2 fruit fly cellular contexts compared by ENCODE assay signal in genomic region chr3R:28856140-28856539, dm6.
TF ChIP-seq lines count a peak whose summit lies in the region.

No protein-coding gene starts in this region.

- TF ChIP-seq CTCF in whole organism, embryonic (GFP tag; optimal IDR thresholded peaks at IDR 0.05; lab: Kevin White, UChicago): no peak

TF ChIP-seq in whole organism, embryonic, 481 proteins besides CTCF, POLR2A, EP300 and RAD21:
- TF ChIP-seq CG3847 (GFP tag; IDR thresholded peaks at IDR 0.05; lab: Robert Waterston, UW) (no peak), danr (GFP tag; IDR thresholded peaks at IDR 0.05; lab: Robert Waterston, UW) (no peak), Dref (GFP tag; IDR thresholded peaks at IDR 0.05; lab: Robert Waterston, UW) (no peak), fd3F (GFP tag; optimal IDR thresholded peaks at IDR 0.05; lab: Kevin White, UChicago) (no peak), Spps (tag; optimal IDR thresholded peaks at IDR 0.05; lab: Kevin White, UChicago) (no peak), CG15269 (tag; optimal IDR thresholded peaks at IDR 0.05; lab: Kevin White, UChicago) (no peak), ac (GFP tag; optimal IDR thresholded peaks at IDR 0.05; lab: Kevin White, UChicago) (no peak), CG14710 (tag; optimal IDR thresholded peaks at IDR 0.05; lab: Kevin White, UChicago) (peak; percentile 5), sens (GFP tag; lab: Kevin White, UChicago) (peak; percentile 76), CG10431 (GFP tag; optimal IDR thresholded peaks at IDR 0.05; lab: Kevin White, UChicago) (peak; percentile 3), CG17328 (GFP tag; IDR thresholded peaks at IDR 0.05; lab: Robert Waterston, UW) (no peak), CG5953 (GFP tag; IDR thresholded peaks at IDR 0.05; lab: Robert Waterston, UW) (no peak), run (tag; optimal IDR thresholded peaks at IDR 0.05; lab: Kevin White, UChicago) (peak; percentile 2), chm (GFP tag; IDR thresholded peaks at IDR 0.05; lab: Robert Waterston, UW) (no peak), CG17385 (GFP tag; optimal IDR thresholded peaks at IDR 0.05; lab: Kevin White, UChicago) (no peak), emc (GFP tag; optimal IDR thresholded peaks at IDR 0.05; lab: Kevin White, UChicago) (no peak), Stat92E (GFP tag; optimal IDR thresholded peaks at IDR 0.05; lab: Kevin White, UChicago) (peak in 1 of 3 experiments; percentile 76), vnd (GFP tag; IDR thresholded peaks at IDR 0.05; lab: Robert Waterston, UW; ENCODE audit: partially characterized antibody) (no peak), CG8281 (tag; optimal IDR thresholded peaks at IDR 0.05; lab: Kevin White, UChicago) (peak; percentile 44), mld (GFP tag; IDR thresholded peaks at IDR 0.05; lab: Robert Waterston, UW; ENCODE audit: partially characterized antibody) (no peak), CG17568 (GFP tag; optimal IDR thresholded peaks at IDR 0.05; lab: Kevin White, UChicago) (peak; percentile 31), CG15073 (GFP tag; optimal IDR thresholded peaks at IDR 0.05; lab: Kevin White, UChicago) (no peak), dm (GFP tag; optimal IDR thresholded peaks at IDR 0.05; lab: Kevin White, UChicago) (no peak), Aef1 (GFP tag; IDR thresholded peaks at IDR 0.05; lab: Robert Waterston, UW) (no peak), CG15601 (tag; optimal IDR thresholded peaks at IDR 0.05; lab: Kevin White, UChicago) (peak; percentile 33), bsh (GFP tag; optimal IDR thresholded peaks at IDR 0.05; lab: Kevin White, UChicago) (peak in 1 of 2 experiments; percentile 7), lola (GFP tag; optimal IDR thresholded peaks at IDR 0.05; lab: Kevin White, UChicago) (no peak), CG18011 (GFP tag; optimal IDR thresholded peaks at IDR 0.05; lab: Kevin White, UChicago) (no peak), gcm (GFP tag; optimal IDR thresholded peaks at IDR 0.05; lab: Kevin White, UChicago) (no peak), sr (GFP tag; IDR thresholded peaks at IDR 0.05; lab: Robert Waterston, UW) (0 out of 3 replicates have a peak, but pooled peaks have one; percentile 8), crp (GFP tag; optimal IDR thresholded peaks at IDR 0.05; lab: Kevin White, UChicago) (no peak), Med (GFP tag; lab: Kevin White, UChicago) (peak; percentile 37), CG32772 (GFP tag; IDR thresholded peaks at IDR 0.05; lab: Robert Waterston, UW) (no peak), CG2199 (GFP tag; IDR thresholded peaks at IDR 0.05; lab: Robert Waterston, UW) (no peak), pb (GFP tag; optimal IDR thresholded peaks at IDR 0.05; lab: Kevin White, UChicago) (no peak), ATbp (GFP tag; optimal IDR thresholded peaks at IDR 0.05; lab: Kevin White, UChicago) (peak; percentile 25), Sry-δ (GFP tag; optimal IDR thresholded peaks at IDR 0.05; lab: Kevin White, UChicago) (no peak), Drgx (GFP tag; IDR thresholded peaks at IDR 0.05; lab: Robert Waterston, UW) (no peak), otp (GFP tag; IDR thresholded peaks at IDR 0.05; lab: Robert Waterston, UW) (no peak)

TF ChIP-seq in whole organism, prepupa, 60 proteins besides CTCF, POLR2A, EP300 and RAD21:
- TF ChIP-seq fkh (GFP tag; optimal IDR thresholded peaks at IDR 0.05; lab: Kevin White, UChicago): peak; percentile 60
- TF ChIP-seq CG6276 (GFP tag; optimal IDR thresholded peaks at IDR 0.05; lab: Kevin White, UChicago): no peak
